Worm (Caenorhabditis elegans): Measurements from ENCODE around the gene F52E1.3.

The F52E1.3 gene

ce11 chrV:8401267-8401666, 6.7 kb downstream of the F52E1.3 start:
- TF ChIP-seq ama-1 (optimal IDR thresholded peaks at IDR 0.05) (no peak), pes-1 (GFP tag; IDR thresholded peaks at IDR 0.05) (no peak), sea-1 (GFP tag; conservative IDR thresholded peaks at IDR 0.05) (no peak)

- no peak for TF ChIP-seq hmbx-1 (tag; optimal IDR thresholded peaks at IDR 0.05)
- no peak for TF ChIP-seq F13C5.2 (tag; optimal IDR thresholded peaks at IDR 0.05)
- no peak for TF ChIP-seq ets-7 (tag; optimal IDR thresholded peaks at IDR 0.05)
- no peak for TF ChIP-seq ceh-36 (tag; optimal IDR thresholded peaks at IDR 0.05)
- no peak for TF ChIP-seq tra-4 (tag; optimal IDR thresholded peaks at IDR 0.05)
- no peak for TF ChIP-seq ceh-13 (GFP tag; optimal IDR thresholded peaks at IDR 0.05)
- no peak for TF ChIP-seq hnd-1 (tag; optimal IDR thresholded peaks at IDR 0.05)
- TF ChIP-seq tbx-37 (GFP tag; conservative IDR thresholded peaks at IDR 0.05), result no peak
- TF ChIP-seq scrt-1 (GFP tag; IDR thresholded peaks at IDR 0.05), result no peak
- no peak for TF ChIP-seq sea-1 (GFP tag; conservative IDR thresholded peaks at IDR 0.05)
Observed at ce11 chrV:8402392-8402791, 7.8 kb downstream of the F52E1.3 start, which contains the start of gene F52E1.9. F52E1.9 (minus strand) TSS chrV:8402669.

- TF ChIP-seq hnd-1 (tag; optimal IDR thresholded peaks at IDR 0.05), result no peak
- no peak for TF ChIP-seq ets-7 (tag; optimal IDR thresholded peaks at IDR 0.05)
- no peak for TF ChIP-seq F13C5.2 (tag; optimal IDR thresholded peaks at IDR 0.05)
- no peak for TF ChIP-seq pes-1 (GFP tag; IDR thresholded peaks at IDR 0.05)
Observed at ce11 chrV:8403152-8403551, 8.6 kb downstream of the F52E1.3 start.

- TF ChIP-seq ceh-36 (tag; optimal IDR thresholded peaks at IDR 0.05) (no peak), ceh-13 (GFP tag; optimal IDR thresholded peaks at IDR 0.05) (no peak), ama-1 (optimal IDR thresholded peaks at IDR 0.05) (no peak), tbx-11 (GFP tag; IDR thresholded peaks at IDR 0.05) (no peak), aly-1 (tag; optimal IDR thresholded peaks at IDR 0.05) (no peak)
Observed at ce11 chrV:8403916-8404315, 9.3 kb downstream of the F52E1.3 start.

- TF ChIP-seq ceh-36 (tag; optimal IDR thresholded peaks at IDR 0.05), result no peak
- TF ChIP-seq tra-4 (tag; optimal IDR thresholded peaks at IDR 0.05), result no peak
- TF ChIP-seq hmbx-1 (tag; optimal IDR thresholded peaks at IDR 0.05), result no peak
- no peak for TF ChIP-seq tbx-11 (GFP tag; IDR thresholded peaks at IDR 0.05)
- TF ChIP-seq ets-7 (tag; optimal IDR thresholded peaks at IDR 0.05), result no peak
- TF ChIP-seq hnd-1 (tag; optimal IDR thresholded peaks at IDR 0.05), result no peak
- no peak for TF ChIP-seq hmg-4 (GFP tag; optimal IDR thresholded peaks at IDR 0.05)
- no peak for TF ChIP-seq sea-1 (GFP tag; conservative IDR thresholded peaks at IDR 0.05)
- TF ChIP-seq ama-1 (optimal IDR thresholded peaks at IDR 0.05), result no peak
- no peak for TF ChIP-seq ceh-13 (GFP tag; optimal IDR thresholded peaks at IDR 0.05)
- no peak for TF ChIP-seq flt-1 (GFP tag; IDR thresholded peaks at IDR 0.05)
- no peak for TF ChIP-seq pes-1 (GFP tag; IDR thresholded peaks at IDR 0.05)
- TF ChIP-seq F13C5.2 (tag; optimal IDR thresholded peaks at IDR 0.05), result no peak
- no peak for TF ChIP-seq tbx-37 (GFP tag; conservative IDR thresholded peaks at IDR 0.05)
Observed at ce11 chrV:8404339-8404738, 9.7 kb downstream of the F52E1.3 start.

- TF ChIP-seq F13C5.2 (tag; optimal IDR thresholded peaks at IDR 0.05) (no peak), pes-1 (GFP tag; IDR thresholded peaks at IDR 0.05) (no peak)
Observed at ce11 chrV:8406155-8406554, 11.6 kb downstream of the F52E1.3 start.

ce11 chrV:8406911-8407310, 12.3 kb downstream of the F52E1.3 start:
- TF ChIP-seq hmg-4 (GFP tag; optimal IDR thresholded peaks at IDR 0.05) (no peak), ceh-36 (tag; optimal IDR thresholded peaks at IDR 0.05) (no peak), ama-1 (optimal IDR thresholded peaks at IDR 0.05) (no peak), sea-1 (GFP tag; conservative IDR thresholded peaks at IDR 0.05) (no peak), F13C5.2 (tag; optimal IDR thresholded peaks at IDR 0.05) (no peak), ets-7 (tag; optimal IDR thresholded peaks at IDR 0.05) (no peak), ceh-13 (GFP tag; optimal IDR thresholded peaks at IDR 0.05) (no peak), flt-1 (GFP tag; IDR thresholded peaks at IDR 0.05) (no peak), tbx-11 (GFP tag; IDR thresholded peaks at IDR 0.05) (no peak), hnd-1 (tag; optimal IDR thresholded peaks at IDR 0.05) (no peak), scrt-1 (GFP tag; IDR thresholded peaks at IDR 0.05) (no peak), B0310.2 (tag; optimal IDR thresholded peaks at IDR 0.05) (no peak), tbx-37 (GFP tag; conservative IDR thresholded peaks at IDR 0.05) (no peak), pes-1 (GFP tag; IDR thresholded peaks at IDR 0.05) (no peak), tra-4 (tag; optimal IDR thresholded peaks at IDR 0.05) (no peak), aly-1 (tag; optimal IDR thresholded peaks at IDR 0.05) (no peak), hmbx-1 (tag; optimal IDR thresholded peaks at IDR 0.05) (no peak)

- TF ChIP-seq hmbx-1 (tag; optimal IDR thresholded peaks at IDR 0.05), result no peak
Observed at ce11 chrV:8409594-8409993, 15.0 kb downstream of the F52E1.3 start.

ce11 chrV:8410406-8410805, 15.8 kb downstream of the F52E1.3 start, which contains the start of gene F52E1.2:
F52E1.2 (plus strand) TSS chrV:8410595.
- TF ChIP-seq ceh-36 (tag; optimal IDR thresholded peaks at IDR 0.05), result no peak
- no peak for TF ChIP-seq hnd-1 (tag; optimal IDR thresholded peaks at IDR 0.05)
- no peak for TF ChIP-seq tbx-11 (GFP tag; IDR thresholded peaks at IDR 0.05)
- TF ChIP-seq ama-1 (optimal IDR thresholded peaks at IDR 0.05), result no peak
- no peak for TF ChIP-seq scrt-1 (GFP tag; IDR thresholded peaks at IDR 0.05)
- TF ChIP-seq B0310.2 (tag; optimal IDR thresholded peaks at IDR 0.05), result no peak
- no peak for TF ChIP-seq flt-1 (GFP tag; IDR thresholded peaks at IDR 0.05)
- no peak for TF ChIP-seq tbx-37 (GFP tag; conservative IDR thresholded peaks at IDR 0.05)

Measured in whole organism, early embryonic.